Worm (Caenorhabditis elegans) whole organism, L4 larva: Measurements from ENCODE around the gene lst-2.
A peak's percentile ranks its signal among the peaks of the same experiment; 100 is the strongest.

Experiments used
- F26F4.8 ChIP-seq: fragments of 200-800 bp; sonication (Bioruptor generic); conservative IDR thresholded peaks from 2 replicates; pipeline ENCODE4 v1.3.6; 2022; ENCODE audit warnings: missing genetic modification characterization, missing compliant biosample characterization
- T26A8.4 ChIP-seq: fragments of 200-800 bp; sonication (Bioruptor generic); IDR thresholded peaks from 2 replicates; pipeline ENCODE4 v1.3.6; 2022; ENCODE audit warnings: missing genetic modification characterization, missing compliant biosample characterization
- aha-1 ChIP-seq: fragments of 150-350 bp; peaks from one replicate; lab custom pipeline; 2014; ENCODE audit warnings: missing biosample characterization, missing genetic modification characterization
- aly-2 ChIP-seq: sonication (generic microtip); optimal IDR thresholded peaks from 2 replicates; lab custom pipeline; 2018; ENCODE audit warnings: missing biosample characterization, missing genetic modification characterization
- ceh-20 ChIP-seq: fragments of 200-800 bp; sonication (Bioruptor generic); IDR thresholded peaks from 2 replicates; pipeline ENCODE4 v1.3.6; 2022; ENCODE audit warnings: missing genetic modification reagents, missing genetic modification characterization, missing compliant biosample characterization
- ceh-62 ChIP-seq: sonication (generic microtip); optimal IDR thresholded peaks from 2 replicates; lab custom pipeline; 2017; ENCODE audit warnings: missing biosample characterization, missing genetic modification characterization
- ctbp-1 ChIP-seq: fragments of 200-800 bp; sonication (Bioruptor generic); IDR thresholded peaks from 2 replicates; pipeline ENCODE4 v1.3.6; 2022; ENCODE audit warnings: missing genetic modification reagents, missing genetic modification characterization, missing compliant biosample characterization
- daf-12 ChIP-seq: fragments of 150-350 bp; optimal IDR thresholded peaks from 2 replicates; lab custom pipeline; 2014; ENCODE audit warnings: missing biosample characterization, missing genetic modification reagents, missing genetic modification characterization
- dmd-6 ChIP-seq: fragments of 200-800 bp; sonication (Bioruptor generic); IDR thresholded peaks from 2 replicates; pipeline ENCODE4 v1.3.6; 2022; ENCODE audit warnings: missing genetic modification reagents, missing genetic modification characterization, missing compliant biosample characterization
- dmd-9 ChIP-seq: fragments of 200-800 bp; sonication (Bioruptor generic); IDR thresholded peaks from 2 replicates; pipeline ENCODE4 v1.3.6; 2022; ENCODE audit warnings: missing genetic modification reagents, missing genetic modification characterization, missing compliant biosample characterization
- dve-1 ChIP-seq: sonication (generic microtip); optimal IDR thresholded peaks from 2 replicates; lab custom pipeline; 2017; ENCODE audit warnings: antibody characterized with exemption, mild to moderate bottlenecking, missing genetic modification characterization, missing compliant biosample characterization; ENCODE audit not compliant: insufficient read depth
- fos-1 ChIP-seq: fragments of 150-350 bp; optimal IDR thresholded peaks from 2 replicates; lab custom pipeline; 2014; ENCODE audit warnings: missing biosample characterization, missing genetic modification characterization
- gei-8 ChIP-seq: fragments of 200-800 bp; sonication (Bioruptor generic); optimal IDR thresholded peaks from 2 replicates; lab custom pipeline; 2018; ENCODE audit warnings: mild to moderate bottlenecking, missing genetic modification characterization, missing compliant biosample characterization
- hlh-11 ChIP-seq: fragments of 200-800 bp; sonication (Bioruptor generic); optimal IDR thresholded peaks from 2 replicates; lab custom pipeline; 2018; ENCODE audit warnings: mild to moderate bottlenecking, missing genetic modification characterization, missing compliant biosample characterization
- hlh-30 ChIP-seq: sonication (generic microtip); optimal IDR thresholded peaks from 2 replicates; lab custom pipeline; 2017; ENCODE audit warnings: antibody characterized with exemption, mild to moderate bottlenecking, missing genetic modification characterization, missing compliant biosample characterization; ENCODE audit not compliant: insufficient read depth
- lim-7 ChIP-seq: fragments of 200-800 bp; sonication (Bioruptor generic); IDR thresholded peaks from 2 replicates; pipeline ENCODE4 v1.3.6; 2022; ENCODE audit warnings: missing genetic modification characterization, missing compliant biosample characterization
- lin-1 ChIP-seq: fragments of 200-800 bp; sonication (Bioruptor generic); IDR thresholded peaks from 2 replicates; pipeline ENCODE4 v1.3.6; 2022; ENCODE audit warnings: missing genetic modification reagents, missing genetic modification characterization, missing compliant biosample characterization
- lin-13 ChIP-seq: fragments of 150-350 bp; optimal IDR thresholded peaks from 2 replicates; lab custom pipeline; 2014; ENCODE audit warnings: missing biosample characterization, missing genetic modification reagents, missing genetic modification characterization
- lin-29 ChIP-seq: fragments of 200-800 bp; sonication (Bioruptor generic); IDR thresholded peaks from 2 replicates; pipeline ENCODE4 v1.3.6; 2022; ENCODE audit warnings: missing genetic modification reagents, missing genetic modification characterization, missing compliant biosample characterization
- lin-38 ChIP-seq: fragments of 200-800 bp; sonication (Bioruptor generic); IDR thresholded peaks from 2 replicates; pipeline ENCODE4 v1.3.6; 2022; ENCODE audit warnings: missing genetic modification reagents, missing genetic modification characterization, missing compliant biosample characterization
- lin-39 ChIP-seq: fragments of 150-350 bp; optimal IDR thresholded peaks from 2 replicates; lab custom pipeline; 2014; ENCODE audit warnings: missing biosample characterization, missing genetic modification reagents, missing genetic modification characterization
- lir-3 ChIP-seq: sonication (generic microtip); optimal IDR thresholded peaks from 2 replicates; lab custom pipeline; 2016; ENCODE audit warnings: mild to moderate bottlenecking, missing genetic modification characterization, missing compliant biosample characterization
- madf-9 ChIP-seq: fragments of 200-800 bp; sonication (Bioruptor generic); conservative IDR thresholded peaks from 2 replicates; pipeline ENCODE4 v1.3.6; 2022; ENCODE audit warnings: missing genetic modification reagents, missing genetic modification characterization, missing compliant biosample characterization
- mdl-1 ChIP-seq, 2 experiments: fragments of 150-350 bp in 1 of 2; sonication (generic microtip) in 1 of 2; optimal IDR thresholded peaks; 2 replicates each; lab custom pipeline; 2014 to 2017; ENCODE audit warnings: missing biosample characterization in 2 of 2, missing genetic modification characterization in 2 of 2
- mes-2 ChIP-seq: sonication (generic microtip); optimal IDR thresholded peaks from 2 replicates; lab custom pipeline; 2016; ENCODE audit warnings: missing genotype, mild to moderate bottlenecking, missing genetic modification characterization, missing compliant biosample characterization; ENCODE audit not compliant: poor library complexity, severe bottlenecking
- nhr-28 ChIP-seq: fragments of 150-350 bp; optimal IDR thresholded peaks from 2 replicates; lab custom pipeline; 2014; ENCODE audit warnings: missing biosample characterization, missing genetic modification characterization
- nhr-42 ChIP-seq: fragments of 200-800 bp; sonication (Bioruptor generic); IDR thresholded peaks from 2 replicates; pipeline ENCODE4 v1.3.6; 2022; ENCODE audit warnings: missing genetic modification characterization, missing compliant biosample characterization
- nhr-6 ChIP-seq: fragments of 150-350 bp; optimal IDR thresholded peaks from 2 replicates; lab custom pipeline; 2014; ENCODE audit warnings: missing biosample characterization, missing genetic modification characterization
- nhr-76 ChIP-seq: fragments of 150-350 bp; optimal IDR thresholded peaks from 2 replicates; lab custom pipeline; 2014; ENCODE audit warnings: missing biosample characterization, missing genetic modification characterization
- nhr-77 ChIP-seq: fragments of 150-350 bp; optimal IDR thresholded peaks from 2 replicates; lab custom pipeline; 2014; ENCODE audit warnings: missing biosample characterization, missing genetic modification characterization
- pha-4 ChIP-seq, 2 experiments: fragments of 150-350 bp in 1 of 2; fragments of 200-800 bp in 1 of 2; sonication (Bioruptor generic) in 1 of 2; IDR thresholded peaks in 1 of 2; optimal IDR thresholded peaks in 1 of 2; 2 replicates each; pipeline versions ENCODE4 v1.3.6 to Lab custom; 2014 to 2022; ENCODE audit warnings: missing genetic modification characterization in 2 of 2, missing genetic modification reagents in 2 of 2, missing biosample characterization in 1 of 2, missing compliant biosample characterization in 1 of 2
- php-3 ChIP-seq: fragments of 200-800 bp; sonication (Bioruptor generic); IDR thresholded peaks from 2 replicates; pipeline ENCODE4 v1.3.6; 2022; ENCODE audit warnings: missing genetic modification reagents, missing genetic modification characterization, missing compliant biosample characterization
- pqm-1 ChIP-seq: sonication (generic microtip); optimal IDR thresholded peaks from 2 replicates; lab custom pipeline; 2017; ENCODE audit warnings: missing biosample characterization, missing genetic modification characterization
- rbr-2 ChIP-seq: sonication (generic microtip); optimal IDR thresholded peaks from 2 replicates; lab custom pipeline; 2016; ENCODE audit warnings: missing genotype, missing genetic modification characterization, missing compliant biosample characterization
- snpc-4 ChIP-seq: fragments of 150-350 bp; optimal IDR thresholded peaks from 2 replicates; lab custom pipeline; 2014; ENCODE audit warnings: missing biosample characterization, missing genetic modification characterization
- spr-1 ChIP-seq: sonication (generic microtip); optimal IDR thresholded peaks from 2 replicates; lab custom pipeline; 2016; ENCODE audit warnings: mild to moderate bottlenecking, missing genetic modification characterization, missing compliant biosample characterization
- tag-97 ChIP-seq: fragments of 200-800 bp; sonication (Bioruptor generic); IDR thresholded peaks from 2 replicates; pipeline ENCODE4 v1.3.6; 2022; ENCODE audit warnings: missing genetic modification characterization, missing compliant biosample characterization
- unc-130 ChIP-seq: sonication (generic microtip); optimal IDR thresholded peaks from 2 replicates; lab custom pipeline; 2016; ENCODE audit warnings: missing genetic modification reagents, missing genetic modification characterization, missing compliant biosample characterization
- unc-39 ChIP-seq: sonication (generic microtip); optimal IDR thresholded peaks from 2 replicates; lab custom pipeline; 2017; ENCODE audit warnings: missing biosample characterization, missing genetic modification characterization
- unc-62 ChIP-seq, 3 experiments: fragments of 150-350 bp in 1 of 3; sonication (generic microtip); optimal IDR thresholded peaks in 2 of 3; peaks in 1 of 3; 1 replicate in 1 of 3; 2 replicates in 2 of 3; lab custom pipeline; 2014 to 2017; ENCODE audit warnings: missing biosample characterization in 3 of 3, missing genetic modification characterization in 3 of 3, missing genetic modification reagents in 3 of 3, missing genotype in 1 of 3
- zag-1 ChIP-seq: fragments of 150-350 bp; optimal IDR thresholded peaks from 2 replicates; lab custom pipeline; 2014; ENCODE audit warnings: missing biosample characterization, missing genetic modification characterization
- zfp-2 ChIP-seq: sonication (generic microtip); optimal IDR thresholded peaks from 2 replicates; lab custom pipeline; 2016; ENCODE audit warnings: mild to moderate bottlenecking, missing genetic modification characterization, missing compliant biosample characterization
- zfp-3 ChIP-seq: fragments of 200-800 bp; sonication (Bioruptor generic); conservative IDR thresholded peaks from 2 replicates; pipeline ENCODE4 v1.3.6; 2022; ENCODE audit warnings: missing genetic modification reagents, missing genetic modification characterization, missing compliant biosample characterization
- zip-11 ChIP-seq: fragments of 200-800 bp; sonication (Bioruptor generic); IDR thresholded peaks from 2 replicates; pipeline ENCODE4 v1.3.6; 2022; ENCODE audit warnings: missing genetic modification characterization, missing compliant biosample characterization

Gene lst-2

ce11 chrX:4404717-4405116, 21.6 kb upstream of the lst-2 start:
- TF ChIP-seq zip-11: no peak
- peak; percentile 4 for TF ChIP-seq hlh-30 (tag; lab: Kevin White, UChicago)
- peak; percentile 32; the same call in 1 of the 2 replicates for TF ChIP-seq ceh-20 (GFP tag; lab: Robert Waterston, UW)

DNA sequence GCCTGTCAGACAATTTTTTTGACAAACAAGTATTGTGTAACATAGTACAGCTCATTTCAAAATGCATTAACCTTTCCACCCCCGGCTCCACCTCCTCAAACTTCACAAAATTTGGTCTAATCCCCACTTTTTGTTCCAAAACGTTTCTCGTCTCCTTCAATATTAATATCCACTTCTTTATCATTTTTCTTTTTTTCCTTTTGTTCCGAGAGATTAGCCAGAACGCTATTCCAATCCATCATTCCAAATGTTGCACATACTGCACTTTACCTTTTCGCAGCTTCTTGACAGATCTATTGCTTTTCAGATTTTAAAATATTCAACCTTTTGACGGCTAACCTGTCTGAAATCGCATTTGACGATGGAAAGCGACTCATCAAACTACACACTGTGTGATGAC, 19.7 kb upstream of the lst-2 start, which contains the start of gene D1079.1:
TSS of gene D1079.1 (plus strand) at position 301 of the 400 bp plus-strand sequence.
- TF ChIP-seq lim-7 (GFP tag; lab: Robert Waterston, UW) (no peak), php-3 (GFP tag; lab: Robert Waterston, UW) (no peak), unc-130 (GFP tag; lab: Kevin White, UChicago) (no peak), aly-2 (tag; lab: Kevin White, UChicago) (no peak), lin-39 (tag; lab: Kevin White, UChicago) (peak; percentile 20)

- TF ChIP-seq zfp-2 (no peak), lir-3 (tag; lab: Kevin White, UChicago) (no peak), tag-97 (GFP tag; lab: Robert Waterston, UW) (no peak), ceh-62 (tag; lab: Kevin White, UChicago) (no peak), lin-1 (GFP tag; lab: Robert Waterston, UW) (no peak), aha-1 (tag; lab: Kevin White, UChicago) (peak; percentile 96)
Measured at ce11 chrX:4400296-4400695, 17.1 kb upstream of the lst-2 start.

DNA sequence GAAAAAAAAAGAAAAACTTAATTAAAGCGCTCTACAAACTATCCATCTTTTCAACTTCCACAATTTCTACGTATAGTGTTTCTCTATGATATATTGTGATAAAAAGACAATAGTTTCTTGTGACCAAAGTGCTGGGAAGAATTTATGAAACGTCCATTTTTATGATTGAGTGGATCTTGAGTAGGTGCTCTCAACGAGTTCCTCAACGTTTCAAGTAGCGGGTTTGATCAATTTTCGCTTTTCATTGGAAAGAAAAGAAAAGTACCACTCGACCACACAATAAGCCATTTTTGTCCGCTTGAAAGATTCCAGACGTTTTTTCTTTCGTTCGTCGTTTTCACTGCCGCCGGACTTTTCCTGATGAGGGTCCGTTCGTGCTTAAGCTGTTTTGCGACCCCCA, 14.3 kb upstream of the lst-2 start:
- TF ChIP-seq mes-2 (tag; lab: Kevin White, UChicago) (no peak), zag-1 (tag; lab: Kevin White, UChicago) (no peak), lin-29 (GFP tag; lab: Robert Waterston, UW) (no peak), unc-39 (tag; lab: Kevin White, UChicago) (no peak), gei-8 (no peak), dmd-9 (GFP tag; lab: Robert Waterston, UW) (no peak), nhr-6 (tag; lab: Kevin White, UChicago) (no peak), rbr-2 (tag; lab: Kevin White, UChicago) (no peak), nhr-28 (tag; lab: Kevin White, UChicago) (no peak), T26A8.4 (GFP tag; lab: Robert Waterston, UW) (no peak), snpc-4 (tag; lab: Kevin White, UChicago) (no peak), pqm-1 (no peak), pha-4 (GFP tag; IDR thresholded peaks at IDR 0.05; lab: Robert Waterston, UW) (no peak), pha-4 (tag; optimal IDR thresholded peaks at IDR 0.05; lab: Kevin White, UChicago) (no peak), zfp-3 (no peak), daf-12 (tag; lab: Kevin White, UChicago) (no peak), madf-9 (no peak), ctbp-1 (no peak), lin-38 (no peak), nhr-76 (tag; lab: Kevin White, UChicago) (no peak), spr-1 (tag; lab: Kevin White, UChicago) (no peak)
- TF ChIP-seq, all 104 proteins: peak for 0

ce11 chrX:4395073-4395850, 12.1 kb upstream of the lst-2 start:
- TF ChIP-seq zip-11 (no peak), nhr-42 (GFP tag; lab: Robert Waterston, UW) (peak; percentile 86), fos-1 (tag; lab: Kevin White, UChicago) (no peak), hlh-11 (tag; lab: Kevin White, UChicago) (peak; percentile 83), lin-13 (GFP tag; lab: Kevin White, UChicago) (peak; percentile 75), unc-62 (GFP tag; optimal IDR thresholded peaks at IDR 0.05 in 1 of 2; lab: Kevin White, UChicago) (peak in 1 of 2 experiments; percentile 67), unc-62 (tag; optimal IDR thresholded peaks at IDR 0.05; lab: Kevin White, UChicago) (no peak), mdl-1 (tag; optimal IDR thresholded peaks at IDR 0.05; lab: Kevin White, UChicago) (peak; percentile 0 to 50), dve-1 (tag; lab: Kevin White, UChicago) (peak; percentile 94), spr-1 (tag; lab: Kevin White, UChicago) (peak; percentile 84), dmd-6 (GFP tag; lab: Robert Waterston, UW) (peak; percentile 66), F26F4.8 (GFP tag; lab: Robert Waterston, UW) (no peak), madf-9 (peak; percentile 50; the same call in 1 of the 2 replicates), nhr-77 (tag; lab: Kevin White, UChicago) (peak; percentile 95)
